Fruit fly (Drosophila melanogaster): ENCODE measurements around the gene RhoGAP16F.

The RhoGAP16F gene

DNA sequence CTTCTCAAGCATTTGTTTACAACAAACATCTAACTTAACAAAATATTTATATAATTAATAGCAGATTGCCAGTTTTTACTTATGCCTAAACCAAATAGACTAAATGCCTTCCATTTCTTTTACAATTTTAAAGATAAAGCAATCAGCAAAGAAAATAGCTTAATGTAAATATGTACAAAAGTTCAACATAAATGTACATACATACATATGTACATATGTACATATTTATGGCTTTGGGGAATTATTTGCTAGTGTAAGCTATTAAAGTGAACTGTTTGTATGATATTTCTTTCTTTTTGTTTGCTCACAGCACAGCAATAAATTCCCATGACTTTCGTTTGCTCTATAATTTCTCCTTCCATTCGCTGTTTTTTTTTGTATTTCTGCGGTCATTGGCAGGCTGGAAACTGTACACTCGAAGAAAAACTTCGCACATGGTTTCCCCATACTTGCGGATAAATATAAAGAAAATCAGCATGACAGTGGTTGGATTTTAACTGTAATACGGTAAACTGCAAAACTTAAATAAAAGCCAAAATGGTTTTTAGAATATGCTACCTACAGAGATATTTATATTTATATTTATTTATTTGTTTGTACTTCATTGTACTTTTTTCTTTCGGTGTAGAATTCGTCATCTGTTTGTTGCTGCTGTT is 48.1 kb downstream of the RhoGAP16F start:
- TF ChIP-seq CG32006 (GFP tag; optimal IDR thresholded peaks at IDR 0.05) = no peak
- peak; percentile 29 for TF ChIP-seq fkh (GFP tag; optimal IDR thresholded peaks at IDR 0.05)
- peak; percentile 6 for TF ChIP-seq svp (GFP tag)

All from whole organism, prepupa.